Fruit fly (Drosophila melanogaster) whole organism, adult: ENCODE measurements around the gene CG11997.

Source experiments
- CG14711 ChIP-seq: fragments of 200-800 bp; sonication (Bioruptor generic); optimal IDR thresholded peaks from 2 replicates; lab custom pipeline; 2018; ENCODE audit warnings: missing biosample characterization, mild to moderate bottlenecking, missing genetic modification characterization, moderate library complexity
- CG5204 ChIP-seq: fragments of 200-800 bp; sonication (Bioruptor generic); optimal IDR thresholded peaks from 2 replicates; lab custom pipeline; 2016; ENCODE audit warnings: missing biosample characterization, missing genetic modification characterization
- CG7045 ChIP-seq: fragments of 200-800 bp; sonication (Bioruptor generic); optimal IDR thresholded peaks from 2 replicates; lab custom pipeline; 2017; ENCODE audit warnings: missing biosample characterization, mild to moderate bottlenecking, missing genetic modification characterization
- Clk ChIP-seq: fragments of 200-800 bp; sonication (Bioruptor generic); optimal IDR thresholded peaks from 2 replicates; lab custom pipeline; 2017; ENCODE audit warnings: missing biosample characterization, missing genetic modification characterization
- Mnt ChIP-seq: fragments of 200-800 bp; sonication (Bioruptor generic); optimal IDR thresholded peaks from 2 replicates; lab custom pipeline; 2016; ENCODE audit warnings: missing biosample characterization, mild to moderate bottlenecking, missing genetic modification characterization
- kay ChIP-seq: fragments of 200-800 bp; sonication (Bioruptor generic); peaks from one replicate; lab custom pipeline; 2016; ENCODE audit warnings: missing biosample characterization, missing genetic modification characterization, borderline replicate concordance
- ovo ChIP-seq: fragments of 200-800 bp; sonication (Bioruptor generic); optimal IDR thresholded peaks from 2 replicates; lab custom pipeline; 2016; ENCODE audit warnings: missing biosample characterization, missing genetic modification characterization
- pad ChIP-seq: fragments of 200-800 bp; sonication (Bioruptor generic); optimal IDR thresholded peaks from 3 replicates; lab custom pipeline; 2017; ENCODE audit warnings: missing biosample characterization, missing genetic modification characterization, mild to moderate bottlenecking, moderate library complexity, missing genetic modification reagents
- tj ChIP-seq: fragments of 200-800 bp; sonication (Bioruptor generic); optimal IDR thresholded peaks from 3 replicates; lab custom pipeline; 2017; ENCODE audit warnings: missing biosample characterization, mild to moderate bottlenecking, missing genetic modification characterization, moderate library complexity
- toe ChIP-seq: fragments of 200-800 bp; sonication (Bioruptor generic); optimal IDR thresholded peaks from 2 replicates; lab custom pipeline; 2016; ENCODE audit warnings: missing biosample characterization, missing genetic modification characterization

DNA sequence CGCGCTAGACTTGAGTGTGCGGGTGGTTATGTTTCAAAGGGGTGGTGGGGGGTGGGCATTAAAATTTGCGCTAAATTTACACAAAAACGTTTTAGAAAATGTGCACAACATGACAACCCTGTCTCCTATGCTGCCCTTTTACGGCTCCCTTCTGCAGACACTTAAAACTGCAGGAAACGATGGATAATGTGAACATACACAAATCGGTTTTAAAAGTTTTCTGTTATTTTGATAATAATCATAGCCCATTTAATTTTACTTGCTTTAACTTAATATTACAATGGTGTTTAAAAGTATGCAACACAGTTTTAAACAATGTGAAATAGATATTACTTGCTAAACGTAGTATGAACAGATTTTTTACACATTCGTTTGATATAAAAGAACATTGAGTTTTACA is 9.3 kb upstream of the CG11997 start:
- TF ChIP-seq CG14711 (tag; lab: Kevin White, UChicago) (no peak), pad (GFP tag; lab: Kevin White, UChicago) (no peak), CG5204 (GFP tag; lab: Kevin White, UChicago) (no peak), tj (GFP tag; lab: Kevin White, UChicago) (no peak), Mnt (GFP tag; lab: Kevin White, UChicago) (no peak), ovo (no peak), toe (GFP tag; lab: Kevin White, UChicago) (no peak), Clk (no peak), CG7045 (GFP tag; lab: Kevin White, UChicago) (no peak), kay (GFP tag; lab: Kevin White, UChicago) (no peak)
